Worm (Caenorhabditis elegans) whole organism, L3 larva: Measurements from ENCODE around the gene H03A11.13.

Source experiments
- ZK546.5 ChIP-seq: sonication (generic microtip); optimal IDR thresholded peaks from 2 replicates; lab custom pipeline; 2017; ENCODE audit warnings: missing biosample characterization, missing genetic modification characterization
- ama-1 ChIP-seq: fragments of 150-350 bp; optimal IDR thresholded peaks from 2 replicates; lab custom pipeline; 2018
- ceh-16 ChIP-seq: sonication (generic microtip); optimal IDR thresholded peaks from 2 replicates; lab custom pipeline; 2017; ENCODE audit warnings: missing biosample characterization, missing genetic modification characterization
- ceh-28 ChIP-seq: fragments of 150-350 bp; optimal IDR thresholded peaks from 2 replicates; lab custom pipeline; 2014; ENCODE audit warnings: missing biosample characterization, missing genetic modification reagents, missing genetic modification characterization
- ceh-82 ChIP-seq: fragments of 150-350 bp; optimal IDR thresholded peaks from 2 replicates; lab custom pipeline; 2014; ENCODE audit warnings: missing biosample characterization, missing genetic modification characterization
- ceh-9 ChIP-seq: sonication (generic microtip); optimal IDR thresholded peaks from 2 replicates; lab custom pipeline; 2018; ENCODE audit warnings: missing biosample characterization, missing genetic modification characterization
- egl-5 ChIP-seq: fragments of 150-350 bp; optimal IDR thresholded peaks from 2 replicates; lab custom pipeline; 2017; ENCODE audit warnings: missing biosample characterization, missing genetic modification reagents, missing genetic modification characterization, inconsistent platforms
- elt-1 ChIP-seq: fragments of 150-350 bp; optimal IDR thresholded peaks from 2 replicates; lab custom pipeline; 2014; ENCODE audit warnings: missing biosample characterization, missing genetic modification characterization
- elt-2 ChIP-seq: sonication (generic microtip); optimal IDR thresholded peaks from 2 replicates; lab custom pipeline; 2016; ENCODE audit warnings: missing genetic modification reagents, mild to moderate bottlenecking, missing genetic modification characterization, missing compliant biosample characterization
- elt-3 ChIP-seq, 3 experiments: fragments of 150-350 bp in 1 of 3; sonication (generic microtip) in 2 of 3; optimal IDR thresholded peaks; 2 replicates in 2 of 3; 4 replicates in 1 of 3; lab custom pipeline; 2014 to 2017; ENCODE audit warnings: missing biosample characterization in 3 of 3, missing genetic modification characterization in 3 of 3
- eor-1 ChIP-seq, 2 experiments: fragments of 150-350 bp; optimal IDR thresholded peaks; 2 replicates each; lab custom pipeline; 2014 to 2018; ENCODE audit warnings: missing biosample characterization in 2 of 2, missing genetic modification characterization in 2 of 2
- fkh-2 ChIP-seq: fragments of 150-350 bp; optimal IDR thresholded peaks from 2 replicates; lab custom pipeline; 2014; ENCODE audit warnings: missing biosample characterization, missing genetic modification reagents, missing genetic modification characterization
- hmg-11 ChIP-seq: sonication (generic microtip); optimal IDR thresholded peaks from 2 replicates; lab custom pipeline; 2016; ENCODE audit warnings: missing genetic modification characterization, missing compliant biosample characterization
- jun-1 ChIP-seq: fragments of 150-350 bp; optimal IDR thresholded peaks from 2 replicates; lab custom pipeline; 2014; ENCODE audit warnings: missing biosample characterization, missing genetic modification reagents, missing genetic modification characterization
- lin-15B ChIP-seq: fragments of 150-350 bp; optimal IDR thresholded peaks from 2 replicates; lab custom pipeline; 2014; ENCODE audit warnings: missing biosample characterization, missing genetic modification characterization
- lin-39 ChIP-seq: fragments of 150-350 bp; optimal IDR thresholded peaks from 2 replicates; lab custom pipeline; 2018; ENCODE audit warnings: missing biosample characterization, missing genetic modification reagents, missing genetic modification characterization
- lsy-12 ChIP-seq: sonication (generic microtip); optimal IDR thresholded peaks from 2 replicates; lab custom pipeline; 2016; ENCODE audit warnings: mild to moderate bottlenecking, missing genetic modification characterization, missing compliant biosample characterization
- mdl-1 ChIP-seq: fragments of 150-350 bp; optimal IDR thresholded peaks from 2 replicates; lab custom pipeline; 2014; ENCODE audit warnings: missing biosample characterization, missing genetic modification characterization
- mml-1 ChIP-seq: fragments of 150-350 bp; sonication (generic microtip); optimal IDR thresholded peaks from 3 replicates; lab custom pipeline; 2014; ENCODE audit warnings: missing biosample characterization, missing genetic modification characterization
- nfya-1 ChIP-seq: sonication (generic microtip); optimal IDR thresholded peaks from 2 replicates; lab custom pipeline; 2017; ENCODE audit warnings: missing genetic modification characterization, mild to moderate bottlenecking, missing compliant biosample characterization, antibody characterized with exemption, moderate library complexity; ENCODE audit not compliant: insufficient read depth
- nhr-11 ChIP-seq: fragments of 150-350 bp; optimal IDR thresholded peaks from 2 replicates; lab custom pipeline; 2014; ENCODE audit warnings: missing biosample characterization, missing genetic modification characterization
- nhr-23 ChIP-seq: fragments of 150-350 bp; optimal IDR thresholded peaks from 2 replicates; lab custom pipeline; 2014; ENCODE audit warnings: missing biosample characterization, missing genetic modification reagents, missing genetic modification characterization
- nhr-237 ChIP-seq: fragments of 150-350 bp; optimal IDR thresholded peaks from 2 replicates; lab custom pipeline; 2014; ENCODE audit warnings: missing biosample characterization, missing genetic modification characterization
- nhr-28 ChIP-seq: fragments of 150-350 bp; optimal IDR thresholded peaks from 2 replicates; lab custom pipeline; 2014; ENCODE audit warnings: missing biosample characterization, missing genetic modification characterization
- nhr-43 ChIP-seq: sonication (generic microtip); optimal IDR thresholded peaks from 2 replicates; lab custom pipeline; 2016; ENCODE audit warnings: mild to moderate bottlenecking, missing genetic modification characterization, missing compliant biosample characterization; ENCODE audit not compliant: poor library complexity, severe bottlenecking
- nhr-67 ChIP-seq: fragments of 150-350 bp; optimal IDR thresholded peaks from 2 replicates; lab custom pipeline; 2014; ENCODE audit warnings: missing biosample characterization, missing genetic modification characterization
- pha-4 ChIP-seq: fragments of 150-350 bp; optimal IDR thresholded peaks from 2 replicates; lab custom pipeline; 2014; ENCODE audit warnings: missing biosample characterization, missing genetic modification reagents, missing genetic modification characterization
- pqm-1 ChIP-seq: fragments of 150-350 bp; optimal IDR thresholded peaks from 2 replicates; lab custom pipeline; 2017; ENCODE audit warnings: missing biosample characterization, missing genetic modification characterization, inconsistent platforms
- snpc-4 ChIP-seq: fragments of 150-350 bp; optimal IDR thresholded peaks from 2 replicates; lab custom pipeline; 2014; ENCODE audit warnings: missing biosample characterization, missing genetic modification characterization
- tbx-2 ChIP-seq: sonication (generic microtip); optimal IDR thresholded peaks from 2 replicates; lab custom pipeline; 2016; ENCODE audit warnings: mild to moderate bottlenecking, missing genetic modification characterization, missing compliant biosample characterization
- unc-39 ChIP-seq: sonication (generic microtip); optimal IDR thresholded peaks from 4 replicates; lab custom pipeline; 2017; ENCODE audit warnings: missing biosample characterization, missing genetic modification characterization
- unc-62 ChIP-seq: fragments of 150-350 bp; sonication (generic microtip); optimal IDR thresholded peaks from 4 replicates; lab custom pipeline; 2014; ENCODE audit warnings: missing biosample characterization, missing genetic modification reagents, missing genetic modification characterization
- zag-1 ChIP-seq: fragments of 150-350 bp; optimal IDR thresholded peaks from 2 replicates; lab custom pipeline; 2014; ENCODE audit warnings: missing biosample characterization, missing genetic modification characterization
- ztf-11 ChIP-seq: fragments of 150-350 bp; optimal IDR thresholded peaks from 2 replicates; lab custom pipeline; 2014; ENCODE audit warnings: missing biosample characterization, missing genetic modification characterization
- ztf-4 ChIP-seq: fragments of 150-350 bp; optimal IDR thresholded peaks from 2 replicates; lab custom pipeline; 2014; ENCODE audit warnings: missing biosample characterization, missing genetic modification characterization

The H03A11.13 gene

DNA sequence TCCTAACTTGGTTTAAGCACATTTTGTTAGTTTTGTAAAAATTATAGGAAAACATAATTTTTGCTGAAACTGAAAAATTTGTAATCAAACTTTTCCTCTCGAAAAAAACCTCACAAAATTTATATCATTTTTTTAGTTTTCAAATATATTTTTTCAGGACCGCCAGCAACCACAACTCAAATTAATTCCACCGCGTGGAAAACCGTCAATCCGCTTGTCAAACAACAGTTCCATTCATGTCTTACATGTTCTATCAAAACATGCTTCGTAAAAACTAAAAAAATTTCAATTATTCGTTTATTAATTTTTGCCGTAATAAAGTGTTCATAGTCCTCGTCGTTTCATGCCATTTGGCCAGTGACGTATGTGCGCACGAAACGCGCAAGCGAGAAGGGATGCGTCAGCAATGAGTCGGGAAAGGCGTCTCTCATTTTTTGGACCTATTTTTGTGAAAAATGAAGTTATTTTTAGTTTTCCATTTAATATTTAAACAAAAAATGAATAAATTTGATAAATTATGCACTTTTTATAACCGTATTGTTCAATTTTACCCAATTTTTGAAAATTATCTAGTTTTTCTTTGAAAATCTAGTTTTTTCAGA lies 39.6 kb downstream of the H03A11.13 start, which contains the start of gene ucr-2.2 (continued):
- peak; percentile 69 for TF ChIP-seq elt-2 (tag; lab: Kevin White, UChicago)
- TF ChIP-seq jun-1: peak; percentile 60
- no peak for TF ChIP-seq unc-39 (tag; lab: Kevin White, UChicago)
- no peak for TF ChIP-seq nhr-11 (tag; lab: Kevin White, UChicago)
- TF ChIP-seq ama-1 (lab: Kevin White, UChicago): no peak
- TF ChIP-seq nhr-237 (tag; lab: Kevin White, UChicago): no peak

ce11 chrX:15170958-15171357 lies 42.1 kb downstream of the H03A11.13 start:
- TF ChIP-seq jun-1 (no peak), snpc-4 (peak; percentile 77)

ce11 chrX:15168424-15168823 lies 44.6 kb downstream of the H03A11.13 start, which contains the start of gene ocr-3:
ocr-3 (plus strand) TSS chrX:15168724.
- TF ChIP-seq fkh-2 (no peak), nhr-237 (tag; lab: Kevin White, UChicago) (no peak), egl-5 (tag; lab: Kevin White, UChicago) (no peak), ZK546.5 (no peak), mml-1 (no peak), ceh-16 (tag; lab: Kevin White, UChicago) (no peak), elt-1 (tag; lab: Kevin White, UChicago) (no peak), zag-1 (tag; lab: Kevin White, UChicago) (no peak), ama-1 (lab: Kevin White, UChicago) (no peak), nfya-1 (tag; lab: Kevin White, UChicago) (no peak), nhr-11 (tag; lab: Kevin White, UChicago) (no peak), nhr-43 (tag; lab: Kevin White, UChicago) (no peak), ceh-28 (tag; lab: Kevin White, UChicago) (no peak), nhr-28 (tag; lab: Kevin White, UChicago) (no peak), nhr-23 (no peak), unc-62 (GFP tag; lab: Kevin White, UChicago) (no peak), tbx-2 (tag; lab: Kevin White, UChicago) (no peak)
- TF ChIP-seq, all 47 proteins: peak for 0

DNA sequence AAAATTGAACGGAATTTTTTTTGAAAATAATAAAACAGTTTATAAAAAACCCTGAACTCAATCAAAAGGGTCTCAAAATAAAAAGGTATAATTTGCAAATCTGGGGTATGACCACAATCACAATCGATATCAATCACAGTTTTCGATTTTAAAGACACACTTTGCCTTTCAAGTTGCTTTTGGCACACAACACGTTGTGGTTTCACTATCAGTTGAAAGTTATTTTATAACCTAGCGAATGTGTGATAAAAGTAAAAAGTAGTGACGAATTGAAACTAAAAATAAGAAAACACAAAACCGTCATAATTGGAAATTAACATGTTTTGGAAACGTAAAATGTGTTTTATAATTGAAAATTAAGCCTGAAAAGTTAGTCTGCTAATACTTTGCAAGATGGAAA lies 45.3 kb downstream of the H03A11.13 start:
- TF ChIP-seq ZK546.5: no peak
- TF ChIP-seq elt-3 (tag; optimal IDR thresholded peaks at IDR 0.05; lab: Kevin White, UChicago): no peak
- TF ChIP-seq eor-1 (tag; optimal IDR thresholded peaks at IDR 0.05; lab: Kevin White, UChicago): no peak
- no peak for TF ChIP-seq pha-4 (tag; lab: Kevin White, UChicago)
- TF ChIP-seq pqm-1 (tag; lab: Kevin White, UChicago): peak; percentile 82
- no peak for TF ChIP-seq elt-1 (tag; lab: Kevin White, UChicago)
- no peak for TF ChIP-seq nhr-28 (tag; lab: Kevin White, UChicago)
- no peak for TF ChIP-seq lsy-12 (tag; lab: Kevin White, UChicago)
- TF ChIP-seq elt-2 (tag; lab: Kevin White, UChicago): peak; percentile 75
- TF ChIP-seq nhr-237 (tag; lab: Kevin White, UChicago): no peak
- TF ChIP-seq ztf-11 (tag; lab: Kevin White, UChicago): no peak
- TF ChIP-seq nfya-1 (tag; lab: Kevin White, UChicago): no peak
- no peak for TF ChIP-seq ztf-4 (tag; lab: Kevin White, UChicago)
- TF ChIP-seq mml-1: no peak
- no peak for TF ChIP-seq hmg-11

ce11 chrX:15166122-15166521 lies 46.9 kb downstream of the H03A11.13 start, which contains the start of gene T10B10.8:
T10B10.8 (minus strand) TSS chrX:15166222.
- no peak for TF ChIP-seq elt-1 (tag; lab: Kevin White, UChicago)
- TF ChIP-seq pha-4 (tag; lab: Kevin White, UChicago): peak; percentile 40
- TF ChIP-seq zag-1 (tag; lab: Kevin White, UChicago): no peak

- TF ChIP-seq mdl-1 (tag; lab: Kevin White, UChicago): no peak
- no peak for TF ChIP-seq ceh-9 (tag; lab: Kevin White, UChicago)
- TF ChIP-seq nhr-43 (tag; lab: Kevin White, UChicago): no peak
- TF ChIP-seq nhr-67 (tag; lab: Kevin White, UChicago): no peak
- no peak for TF ChIP-seq ceh-16 (tag; lab: Kevin White, UChicago)
- TF ChIP-seq lin-15B (tag; lab: Kevin White, UChicago): no peak
- TF ChIP-seq jun-1: no peak
- TF ChIP-seq egl-5 (tag; lab: Kevin White, UChicago): no peak
- no peak for TF ChIP-seq lin-39
- TF ChIP-seq ceh-82 (tag; lab: Kevin White, UChicago): no peak
- no peak for TF ChIP-seq mml-1
- no peak for TF ChIP-seq tbx-2 (tag; lab: Kevin White, UChicago)
- TF ChIP-seq, all 47 proteins: peak for 0
These were observed 48.9 kb downstream of the H03A11.13 start, which contains the start of gene T10B10.9 for ce11 chrX:15164108-15164507. T10B10.9 (plus strand) TSS chrX:15164408.
